Worm (Caenorhabditis elegans): Measurements from ENCODE around the gene dhc-4.

- TF ChIP-seq fos-1 (tag; optimal IDR thresholded peaks at IDR 0.05) (no peak), R02D3.7 (tag; optimal IDR thresholded peaks at IDR 0.05) (no peak), ama-1 (optimal IDR thresholded peaks at IDR 0.05) (no peak), F13H6.1 (tag; optimal IDR thresholded peaks at IDR 0.05) (no peak), nhr-10 (tag; optimal IDR thresholded peaks at IDR 0.05) (no peak)
Observed at ce11 chrIII:10957710-10958109, 12.0 kb upstream of the dhc-4 start.
